Fruit fly (Drosophila melanogaster) whole organism, prepupa: ENCODE measurements around the gene Fur2.

Source experiments
- Gug ChIP-seq: fragments of 200-800 bp; sonication (Bioruptor generic); IDR thresholded peaks from 2 replicates; pipeline ENCODE4 v1.3.6; 2022; ENCODE audit warnings: missing biosample characterization, missing genetic modification characterization
- Sox102F ChIP-seq: fragments of 200-800 bp; sonication (Bioruptor generic); optimal IDR thresholded peaks from 2 replicates; lab custom pipeline; 2016; ENCODE audit warnings: missing biosample characterization, mild to moderate bottlenecking, missing genetic modification characterization
- acj6 ChIP-seq: fragments of 200-800 bp; sonication (Bioruptor generic); optimal IDR thresholded peaks from 3 replicates; lab custom pipeline; 2016; ENCODE audit warnings: missing biosample characterization, missing genetic modification characterization
- dsx ChIP-seq: fragments of 200-800 bp; optimal IDR thresholded peaks from 3 replicates; lab custom pipeline; 2019; ENCODE audit warnings: missing biosample characterization, mild to moderate bottlenecking, missing genetic modification characterization, moderate library complexity; ENCODE audit not compliant: poor library complexity, severe bottlenecking
- svp ChIP-seq: fragments of 200-800 bp; sonication (Bioruptor generic); peaks from one replicate; lab custom pipeline; 2016; ENCODE audit warnings: missing biosample characterization, missing genetic modification characterization

- TF ChIP-seq svp (GFP tag; lab: Kevin White, UChicago): peak; percentile 53
- no peak for TF ChIP-seq Sox102F
- no peak for TF ChIP-seq acj6 (GFP tag; lab: Kevin White, UChicago)
- no peak for TF ChIP-seq Gug (GFP tag; lab: Robert Waterston, UW)
- no peak for TF ChIP-seq dsx (GFP tag; lab: Kevin White, UChicago)
Observed at dm6 chrX:16404803-16405202, 31.9 kb downstream of the Fur2 start, which contains the start of gene CG9981.
